Fruit fly (Drosophila melanogaster) whole organism, embryonic: ENCODE data around the gene CG13482.

Experiments used
- Awh ChIP-seq: fragments of 200-800 bp; sonication (Bioruptor generic); IDR thresholded peaks from 2 replicates; pipeline ENCODE4, ENCODE4 v1.3.6; 2022; ENCODE audit warnings: missing biosample characterization, missing genetic modification characterization
- B-H2 ChIP-seq: fragments of 200-800 bp; sonication (Bioruptor generic); optimal IDR thresholded peaks from 2 replicates; lab custom pipeline; 2018; ENCODE audit warnings: missing biosample characterization, mild to moderate bottlenecking, missing genetic modification characterization
- Bteb2 ChIP-seq: fragments of 200-800 bp; sonication (Bioruptor generic); optimal IDR thresholded peaks from 2 replicates; lab custom pipeline; 2016; ENCODE audit warnings: missing biosample characterization, missing genetic modification characterization
- CG11696 ChIP-seq: fragments of 200-800 bp; sonication (Bioruptor generic); IDR thresholded peaks from 2 replicates; pipeline ENCODE4 v1.3.6; 2022; ENCODE audit warnings: missing biosample characterization, missing genetic modification characterization
- CG15514 ChIP-seq: fragments of 200-800 bp; sonication (Bioruptor generic); optimal IDR thresholded peaks from 3 replicates; lab custom pipeline; 2017; ENCODE audit warnings: missing biosample characterization, missing genetic modification characterization, mild to moderate bottlenecking, moderate library complexity, missing genetic modification reagents
- CG17361 ChIP-seq: fragments of 200-800 bp; sonication (Bioruptor generic); IDR thresholded peaks from 3 replicates; pipeline ENCODE4 v1.3.6; 2022; ENCODE audit warnings: missing biosample characterization, missing genetic modification characterization
- CG17568 ChIP-seq: fragments of 200-800 bp; sonication (Bioruptor generic); optimal IDR thresholded peaks from 2 replicates; lab custom pipeline; 2018; ENCODE audit warnings: missing biosample characterization, mild to moderate bottlenecking, missing genetic modification characterization, moderate library complexity
- CG1792 ChIP-seq: fragments of 200-800 bp; sonication (Bioruptor generic); optimal IDR thresholded peaks from 2 replicates; lab custom pipeline; 2016; ENCODE audit warnings: missing biosample characterization, missing genetic modification characterization
- CG18599 ChIP-seq: fragments of 200-800 bp; sonication (Bioruptor generic); optimal IDR thresholded peaks from 3 replicates; lab custom pipeline; 2017; ENCODE audit warnings: missing biosample characterization, missing genetic modification characterization, mild to moderate bottlenecking, moderate library complexity, missing genetic modification reagents
- CG30403 ChIP-seq: fragments of 200-800 bp; sonication (Bioruptor generic); optimal IDR thresholded peaks from 3 replicates; lab custom pipeline; 2016; ENCODE audit warnings: missing biosample characterization, missing genetic modification characterization
- CG34224 ChIP-seq: fragments of 200-800 bp; sonication (Bioruptor generic); IDR thresholded peaks from 3 replicates; pipeline ENCODE4 v1.3.6; 2022; ENCODE audit warnings: missing biosample characterization, missing genetic modification characterization; ENCODE audit not compliant: partially characterized antibody
- CG4360 ChIP-seq: fragments of 200-800 bp; sonication (Bioruptor generic); IDR thresholded peaks from 2 replicates; pipeline ENCODE4 v1.3.6; 2022; ENCODE audit warnings: missing biosample characterization, missing genetic modification characterization
- CG5953 ChIP-seq: fragments of 200-800 bp; sonication (Bioruptor generic); IDR thresholded peaks from 2 replicates; pipeline ENCODE4 v1.3.6; 2022; ENCODE audit warnings: missing biosample characterization, missing genetic modification characterization
- CG6791 ChIP-seq: fragments of 200-800 bp; sonication (Bioruptor generic); IDR thresholded peaks from 3 replicates; pipeline ENCODE4 v1.3.6; 2022; ENCODE audit warnings: missing biosample characterization, missing genetic modification characterization; ENCODE audit not compliant: partially characterized antibody
- CG7963 ChIP-seq: fragments of 200-800 bp; sonication (Bioruptor generic); IDR thresholded peaks from 3 replicates; pipeline ENCODE4 v1.3.6; 2022; ENCODE audit warnings: missing biosample characterization, missing genetic modification characterization; ENCODE audit not compliant: partially characterized antibody
- Camta ChIP-seq: fragments of 200-800 bp; sonication (Bioruptor generic); optimal IDR thresholded peaks from 2 replicates; lab custom pipeline; 2016; ENCODE audit warnings: missing biosample characterization, missing genetic modification characterization
- Dbx ChIP-seq: fragments of 200-800 bp; sonication (Bioruptor generic); IDR thresholded peaks from 3 replicates; pipeline ENCODE4 v1.3.6; 2022; ENCODE audit warnings: missing biosample characterization, missing genetic modification characterization
- Elba2 ChIP-seq: fragments of 200-800 bp; sonication (Bioruptor generic); optimal IDR thresholded peaks from 3 replicates; lab custom pipeline; 2016; ENCODE audit warnings: missing biosample characterization, missing genetic modification characterization
- HHEX ChIP-seq: fragments of 200-800 bp; sonication (Bioruptor generic); optimal IDR thresholded peaks from 3 replicates; lab custom pipeline; 2017; ENCODE audit warnings: missing biosample characterization, mild to moderate bottlenecking, missing genetic modification characterization, missing genetic modification reagents
- Mad ChIP-seq: fragments of 200-800 bp; sonication (Bioruptor generic); optimal IDR thresholded peaks from 2 replicates; lab custom pipeline; 2016; ENCODE audit warnings: missing biosample characterization, missing genetic modification characterization
- Max ChIP-seq: fragments of 200-800 bp; sonication (Bioruptor generic); optimal IDR thresholded peaks from 2 replicates; lab custom pipeline; 2016; ENCODE audit warnings: missing biosample characterization, mild to moderate bottlenecking, missing genetic modification characterization
- Med ChIP-seq: fragments of 200-800 bp; sonication (Bioruptor generic); peaks from one replicate; lab custom pipeline; 2016; ENCODE audit warnings: missing biosample characterization, missing genetic modification characterization, mild to moderate bottlenecking, inconsistent platforms, moderate library complexity
- Nf-YA ChIP-seq: fragments of 200-800 bp; sonication (Bioruptor generic); IDR thresholded peaks from 2 replicates; pipeline ENCODE4 v1.3.6; 2022; ENCODE audit warnings: missing biosample characterization, missing genetic modification characterization
- Pdp1 ChIP-seq, 2 experiments: fragments of 200-800 bp; sonication (Bioruptor generic); optimal IDR thresholded peaks; 3 replicates each; lab custom pipeline; 2016; ENCODE audit warnings: missing biosample characterization in 2 of 2, missing genetic modification characterization in 2 of 2, mild to moderate bottlenecking in 1 of 2, moderate library complexity in 1 of 2
- Spps ChIP-seq: fragments of 200-800 bp; sonication (Bioruptor generic); optimal IDR thresholded peaks from 2 replicates; lab custom pipeline; 2018; ENCODE audit warnings: missing biosample characterization, mild to moderate bottlenecking, missing genetic modification characterization
- ap ChIP-seq: fragments of 200-800 bp; sonication (Bioruptor generic); IDR thresholded peaks from 2 replicates; pipeline ENCODE4 v1.3.6; 2022; ENCODE audit warnings: missing biosample characterization, missing genetic modification characterization
- ara ChIP-seq: fragments of 200-800 bp; sonication (Bioruptor generic); IDR thresholded peaks from 2 replicates; pipeline ENCODE4 v1.3.6; 2022; ENCODE audit warnings: missing biosample characterization, missing genetic modification characterization
- ase ChIP-seq: fragments of 200-800 bp; sonication (Bioruptor generic); IDR thresholded peaks from 3 replicates; pipeline ENCODE4 v1.3.6; 2022; ENCODE audit warnings: missing biosample characterization, missing genetic modification characterization
- crc ChIP-seq: fragments of 200-800 bp; sonication (Bioruptor generic); optimal IDR thresholded peaks from 2 replicates; lab custom pipeline; 2016; ENCODE audit warnings: missing biosample characterization, missing genetic modification characterization
- dimm ChIP-seq: fragments of 200-800 bp; sonication (Bioruptor generic); IDR thresholded peaks from 2 replicates; pipeline ENCODE4 v1.3.6; 2022; ENCODE audit warnings: missing biosample characterization, missing genetic modification characterization
- ewg ChIP-seq: fragments of 200-800 bp; sonication (Bioruptor generic); optimal IDR thresholded peaks from 3 replicates; lab custom pipeline; 2017; ENCODE audit warnings: mild to moderate bottlenecking, missing biosample characterization, missing genetic modification reagents, missing genetic modification characterization
- fd3F ChIP-seq: fragments of 200-800 bp; sonication (Bioruptor generic); optimal IDR thresholded peaks from 2 replicates; lab custom pipeline; 2018; ENCODE audit warnings: missing biosample characterization, mild to moderate bottlenecking, missing genetic modification characterization, moderate library complexity
- gem ChIP-seq: fragments of 200-800 bp; sonication (Bioruptor generic); optimal IDR thresholded peaks from 2 replicates; lab custom pipeline; 2019; ENCODE audit warnings: missing biosample characterization, mild to moderate bottlenecking, missing genetic modification characterization, moderate library complexity
- hbn ChIP-seq: fragments of 200-800 bp; sonication (Bioruptor generic); IDR thresholded peaks from 2 replicates; pipeline ENCODE4 v1.3.6; 2022; ENCODE audit warnings: missing biosample characterization, missing genetic modification characterization; ENCODE audit not compliant: partially characterized antibody
- kah ChIP-seq: fragments of 200-800 bp; sonication (Bioruptor generic); optimal IDR thresholded peaks from 2 replicates; lab custom pipeline; 2018; ENCODE audit warnings: missing biosample characterization, mild to moderate bottlenecking, missing genetic modification characterization
- lab ChIP-seq: fragments of 200-800 bp; sonication (Bioruptor generic); optimal IDR thresholded peaks from 3 replicates; lab custom pipeline; 2017; ENCODE audit warnings: missing biosample characterization, missing genetic modification characterization, mild to moderate bottlenecking, moderate library complexity, missing genetic modification reagents
- lola ChIP-seq, 3 experiments: fragments of >200 bp in 2 of 3; fragments of 200-800 bp in 1 of 3; sonication (Bioruptor generic) in 1 of 3; optimal IDR thresholded peaks; 2 replicates each; lab custom pipeline; 2017 to 2019; ENCODE audit warnings: missing biosample characterization in 3 of 3, missing genetic modification characterization in 3 of 3, mild to moderate bottlenecking in 1 of 3, moderate library complexity in 1 of 3
- lov ChIP-seq, 2 experiments: fragments of 200-800 bp in 1 of 2; fragments of >200 bp in 1 of 2; sonication (Bioruptor generic) in 1 of 2; IDR thresholded peaks in 1 of 2; optimal IDR thresholded peaks in 1 of 2; 2 replicates in 1 of 2; 3 replicates in 1 of 2; pipeline versions ENCODE4 v1.3.6 to Lab custom; 2017 to 2022; ENCODE audit warnings: missing biosample characterization in 1 of 2, missing genetic modification characterization in 1 of 2
- maf-S ChIP-seq: fragments of 200-800 bp; sonication (Bioruptor generic); optimal IDR thresholded peaks from 2 replicates; lab custom pipeline; 2016; ENCODE audit warnings: missing biosample characterization, missing genetic modification characterization
- nmo ChIP-seq: fragments of 200-800 bp; sonication (Bioruptor generic); optimal IDR thresholded peaks from 2 replicates; lab custom pipeline; 2018; ENCODE audit warnings: missing biosample characterization, mild to moderate bottlenecking, missing genetic modification characterization, moderate library complexity
- pfk ChIP-seq: fragments of 200-800 bp; sonication (Bioruptor generic); optimal IDR thresholded peaks from 2 replicates; lab custom pipeline; 2018; ENCODE audit warnings: missing biosample characterization, mild to moderate bottlenecking, missing genetic modification characterization, moderate library complexity
- sc ChIP-seq, 3 experiments: fragments of >200 bp in 2 of 3; fragments of 200-800 bp in 1 of 3; sonication (Bioruptor generic) in 1 of 3; optimal IDR thresholded peaks; 2 replicates in 2 of 3; 3 replicates in 1 of 3; lab custom pipeline; 2017; ENCODE audit warnings: mild to moderate bottlenecking in 1 of 3, missing biosample characterization in 1 of 3, missing genetic modification characterization in 1 of 3, missing genetic modification reagents in 1 of 3
- sens-2 ChIP-seq: fragments of 200-800 bp; sonication (Bioruptor generic); IDR thresholded peaks from 2 replicates; pipeline ENCODE4 v1.3.6; 2022; ENCODE audit warnings: missing biosample characterization, missing genetic modification characterization
- shn ChIP-seq: fragments of 200-800 bp; sonication (Bioruptor generic); optimal IDR thresholded peaks from 3 replicates; lab custom pipeline; 2016; ENCODE audit warnings: missing biosample characterization, missing genetic modification characterization
- sima ChIP-seq: fragments of 200-800 bp; sonication (Bioruptor generic); optimal IDR thresholded peaks from 2 replicates; lab custom pipeline; 2016; ENCODE audit warnings: missing biosample characterization, missing genetic modification characterization
- sqz ChIP-seq: fragments of 200-800 bp; sonication (Bioruptor generic); optimal IDR thresholded peaks from 3 replicates; lab custom pipeline; 2018; ENCODE audit warnings: missing biosample characterization, mild to moderate bottlenecking, missing genetic modification characterization
- tgo ChIP-seq: fragments of 200-800 bp; sonication (Bioruptor generic); IDR thresholded peaks from 3 replicates; pipeline ENCODE4 v1.3.6; 2022; ENCODE audit warnings: missing biosample characterization, missing genetic modification characterization
- vvl ChIP-seq: fragments of 200-800 bp; sonication (Bioruptor generic); IDR thresholded peaks from 2 replicates; pipeline ENCODE4 v1.3.6; 2022; ENCODE audit warnings: missing biosample characterization, missing genetic modification characterization

Gene CG13482

DNA sequence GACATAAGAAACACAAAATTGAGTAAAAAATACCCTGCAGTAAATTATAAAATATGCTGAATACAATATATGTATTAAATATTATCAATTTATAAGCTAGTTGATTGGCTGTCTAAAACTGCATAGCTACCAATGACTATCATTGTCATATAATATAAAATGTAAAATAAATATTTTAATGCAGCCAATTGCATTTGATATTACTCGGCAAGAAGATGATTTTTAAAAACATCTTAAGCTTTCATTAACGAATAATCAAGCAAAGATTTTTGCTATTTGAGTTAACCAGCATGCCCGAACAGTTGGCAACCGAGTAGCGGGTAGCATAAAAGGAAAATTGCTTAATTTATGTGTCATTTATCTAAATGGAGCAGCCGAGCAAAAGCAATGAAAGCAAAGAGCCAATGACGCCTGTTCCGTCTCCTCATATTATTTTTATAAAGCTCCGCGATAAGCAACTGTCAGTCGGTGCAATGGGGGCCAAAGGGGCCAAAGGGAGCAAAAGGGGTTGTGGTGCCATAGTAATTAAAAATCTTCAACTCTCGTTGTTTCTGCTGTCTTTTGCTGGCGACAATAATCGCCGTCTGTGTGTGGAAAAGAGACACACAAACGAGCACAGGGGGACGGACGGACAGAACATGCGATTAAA, 34.1 kb downstream of the CG13482 start (continued):
- TF ChIP-seq crc (GFP tag; lab: Kevin White, UChicago): no peak
- no peak for TF ChIP-seq kah (GFP tag; lab: Kevin White, UChicago)
- TF ChIP-seq nmo (GFP tag; lab: Kevin White, UChicago): peak; percentile 71
- TF ChIP-seq ara (GFP tag; lab: Robert Waterston, UW): no peak
- 0 out of 3 replicates have a peak, but pooled peaks have one; percentile 16 for TF ChIP-seq CG6791 (GFP tag; lab: Robert Waterston, UW)
- peak; percentile 60 for TF ChIP-seq Med (GFP tag; lab: Kevin White, UChicago)
- no peak for TF ChIP-seq Dbx (GFP tag; lab: Robert Waterston, UW)
- no peak for TF ChIP-seq CG34224 (GFP tag; lab: Robert Waterston, UW)
- no peak for TF ChIP-seq sqz
- no peak for TF ChIP-seq hbn (GFP tag; lab: Robert Waterston, UW)
- TF ChIP-seq pfk: no peak
- TF ChIP-seq lola (GFP tag; optimal IDR thresholded peaks at IDR 0.05; lab: Kevin White, UChicago): no peak
- TF ChIP-seq Awh (GFP tag; lab: Robert Waterston, UW): no peak
- TF ChIP-seq CG11696 (GFP tag; lab: Robert Waterston, UW): no peak
- TF ChIP-seq ase (GFP tag; lab: Robert Waterston, UW): no peak
- no peak for TF ChIP-seq HHEX (GFP tag; lab: Kevin White, UChicago)
- TF ChIP-seq shn (GFP tag; lab: Kevin White, UChicago): no peak
- TF ChIP-seq lab: peak; percentile 22
- TF ChIP-seq fd3F (GFP tag; lab: Kevin White, UChicago): no peak
- no peak for TF ChIP-seq Camta (GFP tag; lab: Kevin White, UChicago)
- no peak for TF ChIP-seq Nf-YA (GFP tag; lab: Robert Waterston, UW)
- TF ChIP-seq CG18599 (GFP tag; lab: Kevin White, UChicago): peak; percentile 39
- TF ChIP-seq CG30403: peak; percentile 52
- no peak for TF ChIP-seq CG15514 (GFP tag; lab: Kevin White, UChicago)
- no peak for TF ChIP-seq lov (optimal IDR thresholded peaks at IDR 0.05; lab: Kevin White, UChicago)
- no peak for TF ChIP-seq lov (GFP tag; IDR thresholded peaks at IDR 0.05; lab: Robert Waterston, UW)
- no peak for TF ChIP-seq B-H2 (GFP tag; lab: Kevin White, UChicago)
- no peak for TF ChIP-seq ap (GFP tag; lab: Robert Waterston, UW)
- no peak for TF ChIP-seq maf-S
- peak; percentile 22 for TF ChIP-seq ewg
- no peak for TF ChIP-seq Pdp1 (GFP tag; optimal IDR thresholded peaks at IDR 0.05; lab: Kevin White, UChicago)
- TF ChIP-seq sima: no peak
- no peak for TF ChIP-seq CG7963 (GFP tag; lab: Robert Waterston, UW)
- no peak for TF ChIP-seq Spps (tag; lab: Kevin White, UChicago)
- no peak for TF ChIP-seq CG17568 (GFP tag; lab: Kevin White, UChicago)
- TF ChIP-seq tgo (GFP tag; lab: Robert Waterston, UW): peak; percentile 44; the same call in 1 of the 3 replicates
- TF ChIP-seq sc (optimal IDR thresholded peaks at IDR 0.05; lab: Kevin White, UChicago): no peak
- no peak for TF ChIP-seq sc (GFP tag; optimal IDR thresholded peaks at IDR 0.05; lab: Kevin White, UChicago)
- TF ChIP-seq dimm: no peak
- TF ChIP-seq CG1792: no peak
- TF ChIP-seq gem: peak; percentile 80
- TF ChIP-seq sens-2: no peak
- no peak for TF ChIP-seq Bteb2 (GFP tag; lab: Kevin White, UChicago)
- peak; percentile 80 for TF ChIP-seq CG17361 (GFP tag; lab: Robert Waterston, UW)
- no peak for TF ChIP-seq CG4360 (GFP tag; lab: Robert Waterston, UW)
- TF ChIP-seq Mad (GFP tag; lab: Kevin White, UChicago): no peak
- no peak; the same call in 1 of the 2 replicates for TF ChIP-seq vvl (GFP tag; lab: Robert Waterston, UW)
- TF ChIP-seq Elba2 (GFP tag; lab: Kevin White, UChicago): no peak
- no peak for TF ChIP-seq Max (GFP tag; lab: Kevin White, UChicago)
- TF ChIP-seq CG5953 (GFP tag; lab: Robert Waterston, UW): 0 out of 2 replicates have a peak, but pooled peaks have one; percentile 30
